Fruit fly (Drosophila melanogaster): Measurements from ENCODE around the gene Pkc98E.

Pkc98E gene

dm6 chr3R:29038960-29039581 is at the start of gene Pkc98E, which contains the start of gene Slu7 (continued):
- peak; percentile 71 for TF ChIP-seq fu2 (GFP tag; optimal IDR thresholded peaks at IDR 0.05)
- no peak for TF ChIP-seq CG31388 (GFP tag; optimal IDR thresholded peaks at IDR 0.05)
- peak; percentile 23 for TF ChIP-seq Dp (GFP tag; optimal IDR thresholded peaks at IDR 0.05)
- no peak for TF ChIP-seq Neu2 (GFP tag; optimal IDR thresholded peaks at IDR 0.05; ENCODE audit: borderline replicate concordance)
- TF ChIP-seq CG6272 (GFP tag; IDR thresholded peaks at IDR 0.05) = peak; percentile 66
- peak; percentile 72 for TF ChIP-seq CG15514 (GFP tag; optimal IDR thresholded peaks at IDR 0.05)
- peak; percentile 63; the same call in 1 of the 2 replicates for TF ChIP-seq lmd (GFP tag; IDR thresholded peaks at IDR 0.05)
- TF ChIP-seq CG10565 (GFP tag; optimal IDR thresholded peaks at IDR 0.05) = no peak
- TF ChIP-seq Jarid2 (GFP tag; optimal IDR thresholded peaks at IDR 0.05) = no peak
- no peak for TF ChIP-seq Optix (GFP tag; IDR thresholded peaks at IDR 0.05)
- TF ChIP-seq Atf3 (GFP tag; optimal IDR thresholded peaks at IDR 0.05) = no peak
- peak; percentile 74 for TF ChIP-seq chn (GFP tag; optimal IDR thresholded peaks at IDR 0.05)
- peak; percentile 53 for TF ChIP-seq tx (GFP tag; optimal IDR thresholded peaks at IDR 0.05)
- TF ChIP-seq fd64A (GFP tag; optimal IDR thresholded peaks at IDR 0.05) = no peak
- peak; percentile 84 for TF ChIP-seq Dbx (GFP tag; IDR thresholded peaks at IDR 0.05)
- peak; percentile 5 for TF ChIP-seq CG2202 (tag; optimal IDR thresholded peaks at IDR 0.05)
- peak; percentile 37 for TF ChIP-seq NC2β (GFP tag; optimal IDR thresholded peaks at IDR 0.05)
- TF ChIP-seq otp (GFP tag; IDR thresholded peaks at IDR 0.05) = 0 out of 3 replicates have a peak, but pooled peaks have one; percentile 17
- TF ChIP-seq CG10274 (GFP tag; optimal IDR thresholded peaks at IDR 0.05) = no peak
- peak; percentile 76 for TF ChIP-seq nmo (GFP tag; optimal IDR thresholded peaks at IDR 0.05)
- TF ChIP-seq CG13123 (GFP tag; optimal IDR thresholded peaks at IDR 0.05) = peak; percentile 29
- TF ChIP-seq Hsf (GFP tag; optimal IDR thresholded peaks at IDR 0.05) = peak; percentile 70
- TF ChIP-seq unpg (GFP tag; optimal IDR thresholded peaks at IDR 0.05) = peak; percentile 33
- no peak for TF ChIP-seq CG12219 (GFP tag; optimal IDR thresholded peaks at IDR 0.05)
- TF ChIP-seq Fer2 (tag; optimal IDR thresholded peaks at IDR 0.05) = no peak
- TF ChIP-seq tio (GFP tag; optimal IDR thresholded peaks at IDR 0.05) = no peak
- TF ChIP-seq so (GFP tag; IDR thresholded peaks at IDR 0.05) = no peak
- TF ChIP-seq CG10321 (GFP tag; IDR thresholded peaks at IDR 0.05) = 0 out of 2 replicates have a peak, but pooled peaks have one; percentile 25
- TF ChIP-seq CG5180 (GFP tag; optimal IDR thresholded peaks at IDR 0.05) = no peak
- peak; percentile 38 for TF ChIP-seq CG10209 (GFP tag; optimal IDR thresholded peaks at IDR 0.05)
- TF ChIP-seq Lpt (GFP tag; optimal IDR thresholded peaks at IDR 0.05) = no peak
- peak; percentile 89 for TF ChIP-seq Scr (GFP tag; IDR thresholded peaks at IDR 0.05; ENCODE audit: partially characterized antibody)
- TF ChIP-seq Vsx1 (GFP tag; optimal IDR thresholded peaks at IDR 0.05) = no peak
- TF ChIP-seq Ada2b (GFP tag; IDR thresholded peaks at IDR 0.05) = peak; percentile 13; the same call in 1 of the 2 replicates
- TF ChIP-seq CG12391 (tag; optimal IDR thresholded peaks at IDR 0.05) = peak; percentile 33
- TF ChIP-seq HLH4C (GFP tag; IDR thresholded peaks at IDR 0.05; ENCODE audit: partially characterized antibody) = peak; percentile 87
- TF ChIP-seq trh (GFP tag; optimal IDR thresholded peaks at IDR 0.05) = peak; percentile 23
- no peak for TF ChIP-seq CG1529 (GFP tag; optimal IDR thresholded peaks at IDR 0.05)
- TF ChIP-seq twi (tag; optimal IDR thresholded peaks at IDR 0.05) = peak; percentile 15
- peak; percentile 95 for TF ChIP-seq CG10267 (tag; optimal IDR thresholded peaks at IDR 0.05)
- no peak for TF ChIP-seq exex (tag; optimal IDR thresholded peaks at IDR 0.05)
- TF ChIP-seq CHES-1-like (GFP tag; optimal IDR thresholded peaks at IDR 0.05) = peak; percentile 66
- TF ChIP-seq CG17912 (GFP tag; optimal IDR thresholded peaks at IDR 0.05) = peak; percentile 19
- peak; percentile 55; the same call in 1 of the 2 replicates for TF ChIP-seq Atf6 (GFP tag; IDR thresholded peaks at IDR 0.05)
- no peak for TF ChIP-seq Sox100B (GFP tag; optimal IDR thresholded peaks at IDR 0.05)
- no peak for TF ChIP-seq Hr78 (GFP tag; optimal IDR thresholded peaks at IDR 0.05)
- no peak for TF ChIP-seq az2 (GFP tag; optimal IDR thresholded peaks at IDR 0.05)
- peak; percentile 92 for TF ChIP-seq bbx (GFP tag; IDR thresholded peaks at IDR 0.05; ENCODE audit: partially characterized antibody)
- TF ChIP-seq CG9797 (GFP tag; optimal IDR thresholded peaks at IDR 0.05) = peak; percentile 13
